Worm (Caenorhabditis elegans): Measurements from ENCODE around the gene F14H3.12.
A peak's percentile ranks its signal among the peaks of the same experiment; 100 is the strongest.

F14H3.12 gene

DNA sequence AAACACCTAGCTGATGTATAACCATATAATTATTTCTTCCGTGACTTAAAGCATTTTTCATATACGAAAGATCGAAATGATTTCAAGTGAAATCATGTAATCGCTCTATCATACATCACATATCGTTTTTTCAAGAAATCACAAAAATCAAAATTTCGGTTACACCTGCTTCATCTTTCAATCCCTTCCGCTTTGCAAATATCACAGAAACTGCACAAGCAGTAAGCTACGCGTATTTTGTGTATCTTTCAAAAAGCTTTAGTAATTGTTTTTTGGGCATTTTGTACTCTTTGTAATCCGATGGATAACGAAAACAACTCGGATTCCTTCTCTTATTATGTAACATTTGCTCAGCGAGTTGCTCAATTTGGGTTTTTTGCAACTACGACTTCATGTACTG is 40.3 kb upstream of the F14H3.12 start, which contains the start of gene str-25:
TSS of gene str-25 (plus strand) at position 301 of the 400 bp plus-strand sequence.
- TF ChIP-seq hsf-1 (GFP tag; IDR thresholded peaks at IDR 0.05), result no peak
- TF ChIP-seq Y67H2A.10 (GFP tag; conservative IDR thresholded peaks at IDR 0.05), result no peak
- no peak for TF ChIP-seq lag-1 (GFP tag; IDR thresholded peaks at IDR 0.05)
- TF ChIP-seq egl-44 (GFP tag; IDR thresholded peaks at IDR 0.05), result no peak
- no peak for TF ChIP-seq nhr-80 (tag; optimal IDR thresholded peaks at IDR 0.05)

DNA sequence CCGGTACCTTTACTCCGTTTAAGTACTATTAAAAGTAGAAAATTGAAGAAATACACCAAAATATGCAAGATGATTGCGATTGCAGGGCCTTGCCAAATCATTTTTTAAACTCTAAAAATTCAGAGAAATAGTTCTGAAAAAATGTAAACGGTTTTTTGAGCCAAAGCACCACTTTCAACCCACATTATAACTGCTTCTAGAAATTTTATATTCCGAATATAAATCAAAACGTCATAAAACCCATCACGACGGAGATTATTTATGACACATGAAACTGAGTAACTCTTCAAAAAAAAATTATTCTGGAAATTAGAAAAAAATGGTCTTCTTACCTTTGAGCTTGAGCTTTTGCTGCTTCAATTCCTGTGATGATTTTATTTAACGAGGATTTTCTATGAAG is 39.1 kb upstream of the F14H3.12 start, which contains the start of gene srxa-16:
TSS of gene srxa-16 (minus strand) at position 101 of the 400 bp plus-strand sequence.
- TF ChIP-seq T07F8.4 (tag; optimal IDR thresholded peaks at IDR 0.05) (no peak), sptf-2 (GFP tag; optimal IDR thresholded peaks at IDR 0.05) (no peak), aptf-3 (GFP tag; IDR thresholded peaks at IDR 0.05) (no peak), chd-7 (tag; optimal IDR thresholded peaks at IDR 0.05) (no peak), nhr-80 (tag; optimal IDR thresholded peaks at IDR 0.05) (no peak), hlh-26 (GFP tag; conservative IDR thresholded peaks at IDR 0.05) (no peak), ceh-40 (GFP tag; IDR thresholded peaks at IDR 0.05) (no peak), F23B12.7 (tag; optimal IDR thresholded peaks at IDR 0.05; ENCODE audit: insufficient read depth) (no peak)

ce11 chrV:16103594-16103993 is 28.5 kb upstream of the F14H3.12 start, which contains the start of gene argk-1:
argk-1 (plus strand) TSS chrV:16103894.
- TF ChIP-seq ekl-4 (GFP tag; IDR thresholded peaks at IDR 0.05) (no peak), somi-1 (GFP tag; optimal IDR thresholded peaks at IDR 0.05) (no peak), madf-3 (GFP tag; IDR thresholded peaks at IDR 0.05) (no peak), F57A8.1 (GFP tag; optimal IDR thresholded peaks at IDR 0.05) (no peak), bed-1 (GFP tag; IDR thresholded peaks at IDR 0.05) (no peak), K12H6.12 (tag; optimal IDR thresholded peaks at IDR 0.05) (no peak), egrh-3 (GFP tag; IDR thresholded peaks at IDR 0.05) (no peak), die-1 (tag; optimal IDR thresholded peaks at IDR 0.05) (no peak), ceh-100 (GFP tag; IDR thresholded peaks at IDR 0.05) (no peak), ceh-79 (tag; optimal IDR thresholded peaks at IDR 0.05) (no peak), ceh-40 (GFP tag; IDR thresholded peaks at IDR 0.05) (no peak), repo-1 (tag; optimal IDR thresholded peaks at IDR 0.05) (no peak), aptf-2 (GFP tag; conservative IDR thresholded peaks at IDR 0.05) (no peak), mes-4 (tag; optimal IDR thresholded peaks at IDR 0.05) (no peak), lir-1 (GFP tag; conservative IDR thresholded peaks at IDR 0.05) (no peak), pha-4 (tag; optimal IDR thresholded peaks at IDR 0.05) (no peak), fkh-3 (tag; optimal IDR thresholded peaks at IDR 0.05) (no peak), T07F8.4 (tag; optimal IDR thresholded peaks at IDR 0.05) (no peak)

DNA sequence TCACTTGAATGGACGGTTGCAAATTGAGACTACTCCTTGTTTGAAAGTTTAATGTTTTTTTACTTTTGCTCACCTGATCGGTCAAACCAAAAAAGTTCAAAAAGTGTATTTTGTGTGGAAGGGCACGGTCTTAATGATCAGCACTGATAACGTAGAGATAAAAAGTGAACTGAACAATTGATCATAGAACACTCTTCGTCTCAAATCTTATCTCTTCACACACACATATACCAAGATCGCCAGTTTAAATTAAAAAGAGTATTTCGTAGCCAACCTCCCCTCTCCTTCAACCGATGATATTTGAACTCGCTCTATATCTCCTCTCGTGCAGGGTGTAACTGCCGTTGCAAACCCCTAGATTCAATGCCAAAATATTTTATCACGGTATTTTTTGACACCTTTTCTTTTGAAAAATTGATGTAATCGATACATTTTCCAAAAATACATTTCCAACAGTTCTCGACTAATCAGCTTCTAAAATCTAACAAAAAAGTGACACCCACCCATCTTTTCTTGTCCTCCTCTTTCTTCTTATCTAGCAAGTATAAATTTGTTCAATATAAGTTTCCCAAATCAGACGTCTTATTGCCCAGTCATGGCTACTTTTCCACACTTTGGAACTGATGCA is 25.1 kb upstream of the F14H3.12 start, which contains the start of gene cth-1:
TSS of gene cth-1 (plus strand) at position 578 of the 628 bp plus-strand sequence.
- TF ChIP-seq lin-26 (GFP tag; IDR thresholded peaks at IDR 0.05) (no peak), ztf-6 (GFP tag; IDR thresholded peaks at IDR 0.05) (no peak), nhr-80 (tag; optimal IDR thresholded peaks at IDR 0.05) (peak; percentile 68)

- no peak for TF ChIP-seq C06A6.2 (GFP tag; conservative IDR thresholded peaks at IDR 0.05)
- no peak for TF ChIP-seq K11D2.4 (GFP tag; IDR thresholded peaks at IDR 0.05)
- TF ChIP-seq F22D6.2 (tag; optimal IDR thresholded peaks at IDR 0.05), result no peak
- TF ChIP-seq dpl-1 (GFP tag; optimal IDR thresholded peaks at IDR 0.05), result no peak
- no peak for TF ChIP-seq nhr-27 (tag; optimal IDR thresholded peaks at IDR 0.05)
- TF ChIP-seq F33H1.4 (GFP tag; IDR thresholded peaks at IDR 0.05), result no peak
- TF ChIP-seq F10E7.11 (tag; optimal IDR thresholded peaks at IDR 0.05), result no peak
- TF ChIP-seq ceh-91 (GFP tag; IDR thresholded peaks at IDR 0.05), result no peak
- no peak for TF ChIP-seq cebp-2 (GFP tag; IDR thresholded peaks at IDR 0.05)
- TF ChIP-seq lin-40 (tag; optimal IDR thresholded peaks at IDR 0.05), result no peak
- TF ChIP-seq lin-35 (GFP tag; optimal IDR thresholded peaks at IDR 0.05), result no peak
- no peak for TF ChIP-seq hsf-1 (GFP tag; IDR thresholded peaks at IDR 0.05)
- no peak for TF ChIP-seq chd-7 (tag; optimal IDR thresholded peaks at IDR 0.05)
- no peak for TF ChIP-seq mxl-1 (tag; optimal IDR thresholded peaks at IDR 0.05)
- no peak for TF ChIP-seq T26A5.8 (tag; optimal IDR thresholded peaks at IDR 0.05)
- TF ChIP-seq bed-2 (GFP tag; IDR thresholded peaks at IDR 0.05), result no peak
Measured at ce11 chrV:16099441-16099840, 24.3 kb upstream of the F14H3.12 start, which contains the start of gene str-7. str-7 (minus strand) TSS chrV:16099541.
